Worm (Caenorhabditis elegans): ENCODE results near the gene mltn-1.

ce11 chrII:13181465-13181864 is 36.4 kb upstream of the mltn-1 start, which contains the start of gene W09H1.1:
- TF ChIP-seq tbx-2 (tag; optimal IDR thresholded peaks at IDR 0.05) (no peak), ceh-9 (tag; optimal IDR thresholded peaks at IDR 0.05) (no peak), aly-2 (tag; optimal IDR thresholded peaks at IDR 0.05) (no peak), nhr-23 (tag; optimal IDR thresholded peaks at IDR 0.05) (no peak), ztf-11 (tag; optimal IDR thresholded peaks at IDR 0.05) (no peak), nfya-1 (tag; optimal IDR thresholded peaks at IDR 0.05; ENCODE audit: insufficient read depth) (no peak), nhr-25 (tag; optimal IDR thresholded peaks at IDR 0.05) (no peak), mdl-1 (tag; optimal IDR thresholded peaks at IDR 0.05) (no peak), nhr-237 (tag; optimal IDR thresholded peaks at IDR 0.05) (no peak)

All from whole organism, L3 larva.